Worm (Caenorhabditis elegans) whole organism, early embryonic: ENCODE results near the gene T16G12.1.

ENCODE experiments used
- B0310.2 ChIP-seq: sonication (generic microtip); optimal IDR thresholded peaks from 2 replicates; lab custom pipeline; 2016; ENCODE audit warnings: mild to moderate bottlenecking, missing genetic modification characterization, missing compliant biosample characterization
- F13C5.2 ChIP-seq: sonication (generic microtip); optimal IDR thresholded peaks from 2 replicates; lab custom pipeline; 2017; ENCODE audit warnings: mild to moderate bottlenecking, missing genetic modification characterization, inconsistent platforms, missing compliant biosample characterization
- ama-1 ChIP-seq: fragments of 150-350 bp; optimal IDR thresholded peaks from 2 replicates; lab custom pipeline; 2014
- ceh-13 ChIP-seq: fragments of 200-800 bp; sonication (Bioruptor generic); optimal IDR thresholded peaks from 2 replicates; lab custom pipeline; 2018; ENCODE audit warnings: mild to moderate bottlenecking, missing genetic modification characterization, missing compliant biosample characterization
- ets-7 ChIP-seq: sonication (generic microtip); optimal IDR thresholded peaks from 2 replicates; lab custom pipeline; 2016; ENCODE audit warnings: missing genotype, missing genetic modification characterization, missing compliant biosample characterization
- flt-1 ChIP-seq: fragments of 200-800 bp; sonication (Bioruptor generic); IDR thresholded peaks from 2 replicates; pipeline ENCODE4 v1.3.6; 2022; ENCODE audit warnings: missing genetic modification characterization, missing compliant biosample characterization
- hmbx-1 ChIP-seq: sonication (generic microtip); optimal IDR thresholded peaks from 2 replicates; lab custom pipeline; 2016; ENCODE audit warnings: mild to moderate bottlenecking, missing genetic modification characterization, missing compliant biosample characterization
- hnd-1 ChIP-seq: sonication (generic microtip); optimal IDR thresholded peaks from 2 replicates; lab custom pipeline; 2016; ENCODE audit warnings: missing genetic modification characterization, missing compliant biosample characterization
- scrt-1 ChIP-seq: fragments of 200-800 bp; sonication (Bioruptor generic); IDR thresholded peaks from 2 replicates; pipeline ENCODE4 v1.3.6; 2022; ENCODE audit warnings: missing genetic modification characterization, missing compliant biosample characterization
- tra-4 ChIP-seq: sonication (generic microtip); optimal IDR thresholded peaks from 2 replicates; lab custom pipeline; 2017; ENCODE audit warnings: missing genetic modification characterization, missing compliant biosample characterization

ce11 chrIII:10027947-10028346, 21.7 kb downstream of the T16G12.1 start, which contains the start of gene ins-23:
- no peak for TF ChIP-seq B0310.2 (tag; lab: Kevin White, UChicago)
- no peak for TF ChIP-seq scrt-1 (GFP tag; lab: Robert Waterston, UW)
- TF ChIP-seq hmbx-1 (tag; lab: Kevin White, UChicago): no peak
- no peak for TF ChIP-seq ets-7 (tag; lab: Kevin White, UChicago)
- TF ChIP-seq ceh-13 (GFP tag; lab: Kevin White, UChicago): no peak
- TF ChIP-seq hnd-1 (tag; lab: Kevin White, UChicago): no peak
- TF ChIP-seq F13C5.2 (tag; lab: Kevin White, UChicago): no peak
- no peak for TF ChIP-seq ama-1 (lab: Kevin White, UChicago)
- TF ChIP-seq flt-1 (GFP tag; lab: Robert Waterston, UW): no peak
- no peak for TF ChIP-seq tra-4
